Worm (Caenorhabditis elegans) whole organism, L2 larva: Measurements from ENCODE around the gene Y73F4A.2.

ENCODE experiments used
- C34F6.9 ChIP-seq: fragments of 150-350 bp; optimal IDR thresholded peaks from 2 replicates; lab custom pipeline; 2014; ENCODE audit warnings: missing biosample characterization, missing genetic modification characterization
- F13H6.1 ChIP-seq: sonication (generic microtip); optimal IDR thresholded peaks from 2 replicates; lab custom pipeline; 2016; ENCODE audit warnings: missing genetic modification characterization, missing compliant biosample characterization
- R02D3.7 ChIP-seq: fragments of 150-350 bp; optimal IDR thresholded peaks from 2 replicates; lab custom pipeline; 2014; ENCODE audit warnings: missing biosample characterization, missing genetic modification characterization
- Y55F3AM.14 ChIP-seq: fragments of 200-800 bp; sonication (Bioruptor generic); optimal IDR thresholded peaks from 2 replicates; lab custom pipeline; 2018; ENCODE audit warnings: mild to moderate bottlenecking, missing genetic modification characterization, missing compliant biosample characterization
- ZK546.5 ChIP-seq: sonication (generic microtip); optimal IDR thresholded peaks from 2 replicates; lab custom pipeline; 2017; ENCODE audit warnings: missing biosample characterization, missing genetic modification characterization
- alr-1 ChIP-seq: fragments of 150-350 bp; optimal IDR thresholded peaks from 2 replicates; lab custom pipeline; 2014; ENCODE audit warnings: missing biosample characterization, missing genetic modification characterization
- aly-2 ChIP-seq: fragments of 150-350 bp; optimal IDR thresholded peaks from 2 replicates; lab custom pipeline; 2014; ENCODE audit warnings: missing biosample characterization, missing genetic modification characterization
- ama-1 ChIP-seq: fragments of 150-350 bp; optimal IDR thresholded peaks from 2 replicates; lab custom pipeline; 2018; ENCODE audit warnings: inconsistent platforms
- blmp-1 ChIP-seq: sonication (generic microtip); optimal IDR thresholded peaks from 2 replicates; lab custom pipeline; 2017; ENCODE audit warnings: missing genetic modification characterization, mild to moderate bottlenecking, missing compliant biosample characterization, antibody characterized with exemption, moderate library complexity; ENCODE audit not compliant: insufficient read depth
- ceh-16 ChIP-seq: fragments of 150-350 bp; optimal IDR thresholded peaks from 2 replicates; lab custom pipeline; 2014; ENCODE audit warnings: missing biosample characterization, missing genetic modification characterization
- crh-2 ChIP-seq: sonication (generic microtip); optimal IDR thresholded peaks from 2 replicates; lab custom pipeline; 2017; ENCODE audit warnings: missing biosample characterization, missing genetic modification characterization
- dmd-4 ChIP-seq: sonication (generic microtip); optimal IDR thresholded peaks from 2 replicates; lab custom pipeline; 2017; ENCODE audit warnings: missing biosample characterization, missing genetic modification characterization
- elt-1 ChIP-seq: fragments of 150-350 bp; optimal IDR thresholded peaks from 2 replicates; lab custom pipeline; 2014; ENCODE audit warnings: missing biosample characterization, missing genetic modification characterization
- elt-3 ChIP-seq: sonication (generic microtip); optimal IDR thresholded peaks from 2 replicates; lab custom pipeline; 2017; ENCODE audit warnings: missing biosample characterization, missing genetic modification characterization
- fos-1 ChIP-seq: fragments of 150-350 bp; optimal IDR thresholded peaks from 2 replicates; lab custom pipeline; 2014; ENCODE audit warnings: missing biosample characterization, missing genetic modification characterization
- gmeb-1 ChIP-seq: fragments of 150-350 bp; optimal IDR thresholded peaks from 2 replicates; lab custom pipeline; 2014; ENCODE audit warnings: missing biosample characterization, missing genetic modification characterization
- lin-11 ChIP-seq: fragments of 150-350 bp; sonication (generic microtip); optimal IDR thresholded peaks from 2 replicates; lab custom pipeline; 2014; ENCODE audit warnings: missing biosample characterization, missing genetic modification characterization, inconsistent platforms, mixed read lengths
- lin-13 ChIP-seq: fragments of 150-350 bp; optimal IDR thresholded peaks from 2 replicates; lab custom pipeline; 2014; ENCODE audit warnings: missing biosample characterization, missing genetic modification reagents, missing genetic modification characterization
- lsy-2 ChIP-seq, 2 experiments: fragments of 150-350 bp in 1 of 2; sonication (generic microtip) in 1 of 2; optimal IDR thresholded peaks; 2 replicates each; lab custom pipeline; 2014 to 2017; ENCODE audit warnings: missing biosample characterization in 2 of 2, missing genetic modification characterization in 2 of 2
- mab-5 ChIP-seq: fragments of 150-350 bp; optimal IDR thresholded peaks from 2 replicates; lab custom pipeline; 2014; ENCODE audit warnings: missing biosample characterization, missing genetic modification characterization
- mdl-1 ChIP-seq, 2 experiments: fragments of 150-350 bp in 1 of 2; sonication (generic microtip) in 1 of 2; optimal IDR thresholded peaks; 2 replicates each; lab custom pipeline; 2017; ENCODE audit warnings: missing biosample characterization in 2 of 2, missing genetic modification characterization in 2 of 2
- nhr-10 ChIP-seq: sonication (generic microtip); optimal IDR thresholded peaks from 2 replicates; lab custom pipeline; 2017; ENCODE audit warnings: missing biosample characterization, missing genetic modification characterization
- nhr-11 ChIP-seq: fragments of 150-350 bp; optimal IDR thresholded peaks from 2 replicates; lab custom pipeline; 2014; ENCODE audit warnings: missing biosample characterization, missing genetic modification characterization
- nhr-129 ChIP-seq: fragments of 150-350 bp; optimal IDR thresholded peaks from 2 replicates; lab custom pipeline; 2014; ENCODE audit warnings: missing biosample characterization, missing genetic modification characterization
- nhr-23 ChIP-seq: fragments of 150-350 bp; optimal IDR thresholded peaks from 2 replicates; lab custom pipeline; 2014; ENCODE audit warnings: missing biosample characterization, missing genetic modification reagents, missing genetic modification characterization
- nhr-237 ChIP-seq: fragments of 150-350 bp; optimal IDR thresholded peaks from 2 replicates; lab custom pipeline; 2014; ENCODE audit warnings: missing biosample characterization, missing genetic modification characterization
- nhr-6 ChIP-seq: fragments of 150-350 bp; optimal IDR thresholded peaks from 2 replicates; lab custom pipeline; 2014; ENCODE audit warnings: missing biosample characterization, missing genetic modification characterization
- peb-1 ChIP-seq: fragments of 150-350 bp; optimal IDR thresholded peaks from 2 replicates; lab custom pipeline; 2014; ENCODE audit warnings: missing biosample characterization, missing genetic modification characterization
- sem-4 ChIP-seq: fragments of 150-350 bp; optimal IDR thresholded peaks from 2 replicates; lab custom pipeline; 2014; ENCODE audit warnings: missing biosample characterization, missing genetic modification reagents, missing genetic modification characterization
- skn-1 ChIP-seq: sonication (generic microtip); optimal IDR thresholded peaks from 2 replicates; lab custom pipeline; 2017; ENCODE audit warnings: missing biosample characterization, missing genetic modification characterization
- sma-9 ChIP-seq, 2 experiments: fragments of 150-350 bp in 1 of 2; sonication (generic microtip) in 1 of 2; optimal IDR thresholded peaks; 2 replicates each; lab custom pipeline; 2014 to 2016; ENCODE audit warnings: missing genetic modification characterization in 2 of 2, mild to moderate bottlenecking in 1 of 2, missing biosample characterization in 1 of 2, missing compliant biosample characterization in 1 of 2, missing genetic modification reagents in 1 of 2, moderate library complexity in 1 of 2
- unc-39 ChIP-seq: fragments of 150-350 bp; optimal IDR thresholded peaks from 2 replicates; lab custom pipeline; 2014; ENCODE audit warnings: missing biosample characterization, missing genetic modification characterization
- unc-62 ChIP-seq: fragments of 150-350 bp; optimal IDR thresholded peaks from 2 replicates; lab custom pipeline; 2014; ENCODE audit warnings: missing biosample characterization, missing genetic modification reagents, missing genetic modification characterization
- zag-1 ChIP-seq: fragments of 150-350 bp; optimal IDR thresholded peaks from 2 replicates; lab custom pipeline; 2014; ENCODE audit warnings: missing biosample characterization, missing genetic modification characterization
- ztf-1 ChIP-seq: fragments of 200-800 bp; sonication (Bioruptor generic); conservative IDR thresholded peaks from 2 replicates; pipeline ENCODE4 v1.3.6; 2022; ENCODE audit warnings: missing genetic modification characterization, missing compliant biosample characterization

Gene Y73F4A.2

DNA sequence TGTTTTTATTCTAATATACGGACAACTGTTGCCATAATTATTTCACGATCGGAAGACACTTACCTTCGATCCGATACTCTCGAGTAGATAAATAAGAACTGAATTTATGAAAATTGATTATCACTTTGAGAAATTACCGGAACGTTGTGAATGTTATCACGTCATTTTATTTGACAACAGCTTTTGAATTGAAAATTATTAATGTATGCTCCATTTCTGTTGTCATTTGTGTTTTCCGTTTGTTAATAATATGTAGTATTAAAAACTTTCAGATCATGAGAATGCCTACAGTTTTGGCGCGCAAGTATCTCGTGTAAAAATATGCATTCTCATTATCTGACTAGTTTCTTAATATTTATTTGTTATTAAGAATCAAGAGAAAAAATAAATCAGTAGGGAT is 8.8 kb downstream of the Y73F4A.2 start, which contains the start of gene C53D6.10:
TSS of gene C53D6.10 (minus strand) at position 101 of the 400 bp plus-strand sequence.
- TF ChIP-seq sem-4 (tag; lab: Kevin White, UChicago) (no peak), lsy-2 (tag; optimal IDR thresholded peaks at IDR 0.05; lab: Kevin White, UChicago) (no peak), mab-5 (tag; lab: Kevin White, UChicago) (no peak), R02D3.7 (tag; lab: Kevin White, UChicago) (no peak), nhr-23 (tag; lab: Kevin White, UChicago) (no peak), nhr-6 (no peak), zag-1 (tag; lab: Kevin White, UChicago) (no peak), elt-3 (no peak), ceh-16 (no peak), ama-1 (lab: Kevin White, UChicago) (no peak), peb-1 (tag; lab: Kevin White, UChicago) (no peak), nhr-237 (tag; lab: Kevin White, UChicago) (no peak), alr-1 (tag; lab: Kevin White, UChicago) (no peak), Y55F3AM.14 (GFP tag; lab: Kevin White, UChicago) (no peak), skn-1 (tag; lab: Kevin White, UChicago) (no peak), ZK546.5 (tag; lab: Kevin White, UChicago) (no peak)

DNA sequence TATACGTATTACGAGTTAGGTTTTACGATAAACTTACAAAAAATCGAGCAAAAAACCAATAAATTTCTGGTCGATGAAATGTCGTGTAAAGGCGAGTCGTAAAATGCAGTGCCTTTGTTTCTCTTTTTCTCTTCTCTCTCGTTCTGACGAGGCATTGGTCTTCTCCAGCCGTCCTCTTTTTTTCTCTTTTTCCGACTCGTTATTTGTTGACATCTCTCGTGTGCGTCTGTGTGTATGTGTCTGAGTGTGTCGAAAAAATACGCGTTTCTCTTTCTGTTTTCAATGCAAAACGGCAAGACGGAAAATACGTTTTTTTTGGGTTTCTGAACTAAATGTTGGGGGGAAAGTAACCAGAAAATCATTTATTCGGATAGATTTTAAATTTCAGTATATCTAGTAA is 10.6 kb downstream of the Y73F4A.2 start, which contains the start of gene C53D6.6:
TSS of gene C53D6.6 (minus strand) at position 118 of the 400 bp plus-strand sequence.
- TF ChIP-seq nhr-129 (tag; lab: Kevin White, UChicago): peak; percentile 66
- peak; percentile 45 for TF ChIP-seq fos-1 (tag; lab: Kevin White, UChicago)
- no peak for TF ChIP-seq F13H6.1 (tag; lab: Kevin White, UChicago)
- peak; percentile 43 for TF ChIP-seq C34F6.9

- TF ChIP-seq skn-1 (tag; lab: Kevin White, UChicago) (no peak), C34F6.9 (peak; percentile 34), Y55F3AM.14 (GFP tag; lab: Kevin White, UChicago) (no peak), ZK546.5 (tag; lab: Kevin White, UChicago) (no peak), unc-62 (GFP tag; lab: Kevin White, UChicago) (no peak), elt-1 (no peak), blmp-1 (no peak), R02D3.7 (tag; lab: Kevin White, UChicago) (no peak)
- TF ChIP-seq, all 48 proteins: peak for 1
These were observed 21.8 kb downstream of the Y73F4A.2 start for ce11 chrIV:9021245-9021779.

DNA sequence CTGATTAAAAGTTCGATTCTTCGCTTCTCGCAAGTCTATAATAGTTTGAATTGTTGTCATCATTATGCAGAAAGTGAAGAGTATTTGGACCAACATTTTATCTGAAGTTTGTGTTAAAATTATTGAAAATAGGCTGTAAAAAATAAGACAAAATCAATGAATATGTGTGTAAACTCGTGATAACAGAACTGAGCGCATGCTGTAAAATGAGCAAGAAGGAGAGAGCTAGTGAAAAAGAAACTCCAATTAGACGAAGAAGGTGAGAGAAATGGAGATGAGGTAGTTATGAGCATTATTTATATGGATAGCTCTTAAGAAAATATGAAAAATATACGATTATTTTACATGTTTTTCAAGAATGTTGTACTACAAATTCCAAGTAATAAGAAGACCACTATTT is 22.3 kb downstream of the Y73F4A.2 start, which contains the start of gene C53D6.4:
TSS of gene C53D6.4 (minus strand) at position 101 of the 400 bp plus-strand sequence.
- TF ChIP-seq Y55F3AM.14 (GFP tag; lab: Kevin White, UChicago) (no peak), dmd-4 (tag; lab: Kevin White, UChicago) (no peak), lsy-2 (tag; optimal IDR thresholded peaks at IDR 0.05; lab: Kevin White, UChicago) (no peak), mdl-1 (tag; optimal IDR thresholded peaks at IDR 0.05; lab: Kevin White, UChicago) (no peak), gmeb-1 (tag; lab: Kevin White, UChicago) (no peak), lin-13 (GFP tag; lab: Kevin White, UChicago) (no peak), nhr-11 (tag; lab: Kevin White, UChicago) (no peak), nhr-10 (no peak)
- TF ChIP-seq, all 48 proteins: peak for 0

DNA sequence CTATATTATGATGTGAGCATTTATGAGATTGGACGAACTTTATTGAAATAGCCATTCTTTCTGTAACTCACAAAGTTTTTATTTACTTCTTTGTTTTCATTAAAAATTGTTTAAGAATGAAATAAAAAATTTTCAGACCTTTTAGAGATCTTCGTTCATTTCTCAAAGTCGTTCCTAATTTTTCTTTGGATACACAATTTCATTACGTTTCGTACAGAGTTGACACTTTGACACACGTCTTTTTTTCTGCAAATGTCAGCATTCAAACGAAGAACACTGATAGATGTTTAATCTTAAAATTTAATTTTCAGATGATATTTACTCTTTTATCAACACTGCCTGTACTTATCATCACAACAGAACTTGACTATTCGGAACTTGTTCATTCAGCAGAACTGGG is 26.7 kb downstream of the Y73F4A.2 start, which contains the start of gene acc-2:
TSS of gene acc-2 (plus strand) at position 301 of the 400 bp plus-strand sequence.
- TF ChIP-seq skn-1 (tag; lab: Kevin White, UChicago) (no peak), mdl-1 (tag; optimal IDR thresholded peaks at IDR 0.05; lab: Kevin White, UChicago) (no peak), nhr-6 (no peak), dmd-4 (tag; lab: Kevin White, UChicago) (no peak), lin-13 (GFP tag; lab: Kevin White, UChicago) (no peak), ztf-1 (GFP tag; lab: Robert Waterston, UW) (no peak), ZK546.5 (tag; lab: Kevin White, UChicago) (no peak), aly-2 (tag; lab: Kevin White, UChicago) (no peak), crh-2 (tag; lab: Kevin White, UChicago) (no peak), fos-1 (tag; lab: Kevin White, UChicago) (no peak), lin-11 (no peak), nhr-237 (tag; lab: Kevin White, UChicago) (no peak), nhr-11 (tag; lab: Kevin White, UChicago) (no peak), unc-39 (tag; lab: Kevin White, UChicago) (no peak), alr-1 (tag; lab: Kevin White, UChicago) (no peak), sem-4 (tag; lab: Kevin White, UChicago) (no peak), R02D3.7 (tag; lab: Kevin White, UChicago) (no peak), sma-9 (GFP tag; optimal IDR thresholded peaks at IDR 0.05; lab: Kevin White, UChicago) (no peak), sma-9 (tag; optimal IDR thresholded peaks at IDR 0.05; lab: Kevin White, UChicago) (no peak)
- TF ChIP-seq, all 48 proteins: peak for 0
